Fruit fly (Drosophila melanogaster) whole organism, embryonic: ENCODE results near the gene CG5913.

Source experiments
- Antp ChIP-seq: fragments of 200-800 bp; sonication (Bioruptor generic); optimal IDR thresholded peaks from 3 replicates; lab custom pipeline; 2016; ENCODE audit warnings: missing biosample characterization, missing genetic modification characterization
- B-H1 ChIP-seq: fragments of 200-800 bp; sonication (Bioruptor generic); IDR thresholded peaks from 3 replicates; pipeline ENCODE4 v1.3.6; 2022; ENCODE audit warnings: missing biosample characterization, missing genetic modification characterization
- BtbVII ChIP-seq: fragments of 200-800 bp; sonication (Bioruptor generic); optimal IDR thresholded peaks from 3 replicates; lab custom pipeline; 2017; ENCODE audit warnings: missing biosample characterization, mild to moderate bottlenecking, missing genetic modification characterization
- CG10431 ChIP-seq: fragments of 200-800 bp; sonication (Bioruptor generic); optimal IDR thresholded peaks from 3 replicates; lab custom pipeline; 2018; ENCODE audit warnings: missing biosample characterization, mild to moderate bottlenecking, missing genetic modification characterization
- CG10565 ChIP-seq: fragments of 200-800 bp; sonication (Bioruptor generic); optimal IDR thresholded peaks from 3 replicates; lab custom pipeline; 2016; ENCODE audit warnings: missing biosample characterization, mild to moderate bottlenecking, missing genetic modification characterization
- CG11560 ChIP-seq: fragments of 200-800 bp; sonication (Bioruptor generic); IDR thresholded peaks from 3 replicates; pipeline ENCODE4 v1.3.6; 2022; ENCODE audit warnings: missing biosample characterization, missing genetic modification characterization
- CG11696 ChIP-seq: fragments of 200-800 bp; sonication (Bioruptor generic); IDR thresholded peaks from 2 replicates; pipeline ENCODE4 v1.3.6; 2022; ENCODE audit warnings: missing biosample characterization, missing genetic modification characterization
- CG12071 ChIP-seq: fragments of 200-800 bp; sonication (Bioruptor generic); optimal IDR thresholded peaks from 3 replicates; lab custom pipeline; 2018; ENCODE audit warnings: missing biosample characterization, mild to moderate bottlenecking, missing genetic modification characterization
- CG12219 ChIP-seq: fragments of 200-800 bp; sonication (Bioruptor generic); optimal IDR thresholded peaks from 3 replicates; lab custom pipeline; 2018; ENCODE audit warnings: missing biosample characterization, mild to moderate bottlenecking, missing genetic modification characterization
- CG12769 ChIP-seq: fragments of 200-800 bp; sonication (Bioruptor generic); optimal IDR thresholded peaks from 2 replicates; lab custom pipeline; 2019; ENCODE audit warnings: missing biosample characterization, mild to moderate bottlenecking, missing genetic modification characterization, moderate library complexity
- CG13775 ChIP-seq: fragments of 200-800 bp; sonication (Bioruptor generic); optimal IDR thresholded peaks from 3 replicates; lab custom pipeline; 2017; ENCODE audit warnings: missing biosample characterization, mild to moderate bottlenecking, missing genetic modification characterization
- CG14860 ChIP-seq: fragments of 200-800 bp; sonication (Bioruptor generic); IDR thresholded peaks from 3 replicates; pipeline ENCODE4 v1.3.6; 2022; ENCODE audit warnings: missing biosample characterization, missing genetic modification characterization; ENCODE audit not compliant: partially characterized antibody
- CG15073 ChIP-seq: fragments of 200-800 bp; sonication (Bioruptor generic); optimal IDR thresholded peaks from 2 replicates; lab custom pipeline; 2016; ENCODE audit warnings: missing biosample characterization, missing genetic modification characterization
- CG17802 ChIP-seq: fragments of 200-800 bp; sonication (Bioruptor generic); optimal IDR thresholded peaks from 2 replicates; lab custom pipeline; 2018; ENCODE audit warnings: missing biosample characterization, mild to moderate bottlenecking, missing genetic modification characterization, moderate library complexity
- CG2202 ChIP-seq: fragments of 200-800 bp; sonication (Bioruptor generic); optimal IDR thresholded peaks from 2 replicates; lab custom pipeline; 2018; ENCODE audit warnings: missing biosample characterization, mild to moderate bottlenecking, missing genetic modification characterization
- CG30020 ChIP-seq: fragments of 200-800 bp; optimal IDR thresholded peaks from 2 replicates; lab custom pipeline; 2019; ENCODE audit warnings: missing biosample characterization, mild to moderate bottlenecking, missing genetic modification characterization, moderate library complexity
- CG30403 ChIP-seq: fragments of 200-800 bp; sonication (Bioruptor generic); optimal IDR thresholded peaks from 3 replicates; lab custom pipeline; 2016; ENCODE audit warnings: missing biosample characterization, missing genetic modification characterization
- CG3838 ChIP-seq: fragments of 200-800 bp; sonication (Bioruptor generic); optimal IDR thresholded peaks from 3 replicates; lab custom pipeline; 2016; ENCODE audit warnings: missing biosample characterization, missing genetic modification characterization
- CG3995 ChIP-seq: fragments of 200-800 bp; sonication (Bioruptor generic); optimal IDR thresholded peaks from 3 replicates; lab custom pipeline; 2016; ENCODE audit warnings: missing biosample characterization, missing genetic modification characterization
- CG4424 ChIP-seq: fragments of 200-800 bp; sonication (Bioruptor generic); optimal IDR thresholded peaks from 3 replicates; lab custom pipeline; 2016; ENCODE audit warnings: missing biosample characterization, missing genetic modification characterization
- CG5180 ChIP-seq: fragments of 200-800 bp; sonication (Bioruptor generic); optimal IDR thresholded peaks from 3 replicates; lab custom pipeline; 2017; ENCODE audit warnings: missing biosample characterization, missing genetic modification characterization, mild to moderate bottlenecking, moderate library complexity, missing genetic modification reagents
- CG6813 ChIP-seq: fragments of 200-800 bp; sonication (Bioruptor generic); optimal IDR thresholded peaks from 2 replicates; lab custom pipeline; 2017; ENCODE audit warnings: missing biosample characterization, missing genetic modification characterization, mild to moderate bottlenecking, moderate library complexity, missing genetic modification reagents
- CG9876 ChIP-seq: fragments of 200-800 bp; sonication (Bioruptor generic); optimal IDR thresholded peaks from 2 replicates; lab custom pipeline; 2016; ENCODE audit warnings: missing biosample characterization, missing genetic modification characterization
- Camta ChIP-seq: fragments of 200-800 bp; sonication (Bioruptor generic); optimal IDR thresholded peaks from 2 replicates; lab custom pipeline; 2016; ENCODE audit warnings: missing biosample characterization, missing genetic modification characterization
- Eip74EF ChIP-seq, 2 experiments: fragments of 200-800 bp in 1 of 2; fragments of >200 bp in 1 of 2; sonication (Bioruptor generic) in 1 of 2; optimal IDR thresholded peaks; 2 replicates each; lab custom pipeline; 2017 to 2019; ENCODE audit warnings: missing biosample characterization in 2 of 2, missing genetic modification characterization in 2 of 2, mild to moderate bottlenecking in 1 of 2, moderate library complexity in 1 of 2
- HmgZ ChIP-seq: fragments of 200-800 bp; sonication (Bioruptor generic); optimal IDR thresholded peaks from 2 replicates; lab custom pipeline; 2018; ENCODE audit warnings: missing biosample characterization, mild to moderate bottlenecking, missing genetic modification characterization
- NC2β ChIP-seq: fragments of 200-800 bp; sonication (Bioruptor generic); optimal IDR thresholded peaks from 2 replicates; lab custom pipeline; 2016; ENCODE audit warnings: missing biosample characterization, missing genetic modification characterization
- Nf-YB ChIP-seq: fragments of 200-800 bp; sonication (Bioruptor generic); optimal IDR thresholded peaks from 3 replicates; lab custom pipeline; 2019; ENCODE audit warnings: missing biosample characterization, mild to moderate bottlenecking, missing genetic modification characterization, moderate library complexity
- Sin3A ChIP-seq: fragments of >200 bp; optimal IDR thresholded peaks from 2 replicates; lab custom pipeline; 2018
- YL-1 ChIP-seq: fragments of 200-800 bp; sonication (Bioruptor generic); optimal IDR thresholded peaks from 3 replicates; lab custom pipeline; 2017; ENCODE audit warnings: missing biosample characterization, mild to moderate bottlenecking, missing genetic modification characterization
- ab ChIP-seq: fragments of 200-800 bp; sonication (Bioruptor generic); optimal IDR thresholded peaks from 2 replicates; lab custom pipeline; 2016; ENCODE audit warnings: missing biosample characterization, missing genetic modification characterization
- ac ChIP-seq: fragments of 200-800 bp; sonication (Bioruptor generic); optimal IDR thresholded peaks from 3 replicates; lab custom pipeline; 2017; ENCODE audit warnings: missing biosample characterization, mild to moderate bottlenecking, missing genetic modification characterization
- cad ChIP-seq: fragments of >200 bp; optimal IDR thresholded peaks from 2 replicates; lab custom pipeline; 2017; ENCODE audit warnings: missing biosample characterization, missing genetic modification characterization
- da ChIP-seq: fragments of 200-800 bp; sonication (Bioruptor generic); optimal IDR thresholded peaks from 2 replicates; lab custom pipeline; 2016; ENCODE audit warnings: missing biosample characterization, missing genetic modification characterization
- danr ChIP-seq: fragments of 200-800 bp; sonication (Bioruptor generic); IDR thresholded peaks from 2 replicates; pipeline ENCODE4 v1.3.6; 2022; ENCODE audit warnings: missing biosample characterization, missing genetic modification characterization
- eyg ChIP-seq: fragments of 200-800 bp; sonication (Bioruptor generic); optimal IDR thresholded peaks from 3 replicates; lab custom pipeline; 2016; ENCODE audit warnings: missing biosample characterization, missing genetic modification characterization
- gce ChIP-seq: fragments of 200-800 bp; sonication (Bioruptor generic); IDR thresholded peaks from 3 replicates; pipeline ENCODE4 v1.3.6; 2022; ENCODE audit warnings: missing biosample characterization, missing genetic modification characterization
- gro ChIP-seq: fragments of 200-800 bp; sonication (Bioruptor generic); optimal IDR thresholded peaks from 2 replicates; lab custom pipeline; 2016; ENCODE audit warnings: missing biosample characterization, missing genetic modification characterization
- h ChIP-seq: fragments of >200 bp; optimal IDR thresholded peaks from 2 replicates; lab custom pipeline; 2017
- inv ChIP-seq: fragments of 200-800 bp; sonication (Bioruptor generic); IDR thresholded peaks from 2 replicates; pipeline ENCODE4 v1.3.6; 2022; ENCODE audit warnings: missing biosample characterization, missing genetic modification characterization; ENCODE audit not compliant: partially characterized antibody
- ken ChIP-seq: fragments of 200-800 bp; sonication (Bioruptor generic); IDR thresholded peaks from 3 replicates; pipeline ENCODE4 v1.3.6; 2022; ENCODE audit warnings: missing biosample characterization, missing genetic modification characterization
- lilli ChIP-seq: fragments of 200-800 bp; sonication (Bioruptor generic); optimal IDR thresholded peaks from 3 replicates; lab custom pipeline; 2016; ENCODE audit warnings: missing biosample characterization, missing genetic modification characterization
- lola ChIP-seq, 3 experiments: fragments of >200 bp in 2 of 3; fragments of 200-800 bp in 1 of 3; sonication (Bioruptor generic) in 1 of 3; optimal IDR thresholded peaks; 2 replicates each; lab custom pipeline; 2017 to 2019; ENCODE audit warnings: missing biosample characterization in 3 of 3, missing genetic modification characterization in 3 of 3, mild to moderate bottlenecking in 1 of 3, moderate library complexity in 1 of 3
- maf-S ChIP-seq: fragments of 200-800 bp; sonication (Bioruptor generic); optimal IDR thresholded peaks from 2 replicates; lab custom pipeline; 2016; ENCODE audit warnings: missing biosample characterization, missing genetic modification characterization
- nom ChIP-seq: fragments of 200-800 bp; sonication (Bioruptor generic); optimal IDR thresholded peaks from 2 replicates; lab custom pipeline; 2017; ENCODE audit warnings: missing biosample characterization, missing genetic modification characterization, mild to moderate bottlenecking, moderate library complexity, missing genetic modification reagents
- otp ChIP-seq: fragments of 200-800 bp; sonication (Bioruptor generic); IDR thresholded peaks from 3 replicates; pipeline ENCODE4, ENCODE4 v1.3.6; 2022; ENCODE audit warnings: missing biosample characterization, missing genetic modification characterization
- sisA ChIP-seq: fragments of 200-800 bp; sonication (Bioruptor generic); IDR thresholded peaks from 2 replicates; pipeline ENCODE4 v1.3.6; 2022; ENCODE audit warnings: missing biosample characterization, missing genetic modification characterization
- tll ChIP-seq, 2 experiments: fragments of 200-800 bp in 1 of 2; fragments of >200 bp in 1 of 2; sonication (Bioruptor generic) in 1 of 2; optimal IDR thresholded peaks; 2 replicates each; lab custom pipeline; 2017 to 2019; ENCODE audit warnings: missing biosample characterization in 2 of 2, missing genetic modification characterization in 2 of 2, mild to moderate bottlenecking in 1 of 2, moderate library complexity in 1 of 2
- trem ChIP-seq: fragments of 200-800 bp; optimal IDR thresholded peaks from 3 replicates; lab custom pipeline; 2019; ENCODE audit warnings: missing biosample characterization, mild to moderate bottlenecking, missing genetic modification characterization, moderate library complexity
- usp ChIP-seq: fragments of >200 bp; optimal IDR thresholded peaks from 2 replicates; lab custom pipeline; 2017; ENCODE audit warnings: missing biosample characterization, missing genetic modification characterization
- zen ChIP-seq: fragments of 200-800 bp; sonication (Bioruptor generic); optimal IDR thresholded peaks from 3 replicates; lab custom pipeline; 2018; ENCODE audit warnings: missing biosample characterization, mild to moderate bottlenecking, missing genetic modification characterization, moderate library complexity

CG5913 gene

DNA sequence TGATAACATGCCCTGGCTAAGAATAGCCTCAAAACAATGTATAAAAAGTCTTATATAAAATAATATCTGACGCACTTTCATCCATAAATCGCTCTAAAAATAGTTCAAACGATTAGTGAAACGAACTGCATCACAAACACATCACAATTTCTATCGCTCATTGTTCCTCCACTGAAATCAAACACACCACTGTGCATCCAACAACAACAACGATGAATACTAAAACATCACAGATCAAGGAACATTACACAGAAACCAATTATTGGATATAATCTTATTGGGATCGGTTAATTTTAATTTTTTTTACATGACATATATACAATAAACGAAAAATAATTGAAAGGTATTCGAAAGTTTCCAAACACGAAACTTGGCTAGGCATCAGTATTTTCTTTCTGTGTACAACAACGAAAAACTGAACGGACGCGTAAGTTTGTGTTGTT lies 13.9 kb upstream of the CG5913 start (continued):
- TF ChIP-seq CG10565 (GFP tag; lab: Kevin White, UChicago) = no peak
- peak; percentile 78 for TF ChIP-seq CG30403 (GFP tag; lab: Kevin White, UChicago)
- no peak for TF ChIP-seq BtbVII (GFP tag; lab: Kevin White, UChicago)
- peak; percentile 52 for TF ChIP-seq HmgZ
- no peak for TF ChIP-seq CG11560
- no peak for TF ChIP-seq zen (tag; lab: Kevin White, UChicago)
- TF ChIP-seq CG9876 (GFP tag; lab: Kevin White, UChicago) = peak; percentile 12
- peak; percentile 70 for TF ChIP-seq CG6813 (GFP tag; lab: Kevin White, UChicago)
- TF ChIP-seq eyg (GFP tag; lab: Kevin White, UChicago) = peak; percentile 63
- TF ChIP-seq danr = no peak
- TF ChIP-seq maf-S (GFP tag; lab: Kevin White, UChicago) = no peak
- TF ChIP-seq ken (GFP tag; lab: Robert Waterston, UW) = no peak
- no peak for TF ChIP-seq h
- peak; percentile 56; the same call in 1 of the 3 replicates for TF ChIP-seq gce (GFP tag; lab: Robert Waterston, UW)
- peak in 1 of 2 experiments; percentile 67 for TF ChIP-seq Eip74EF (GFP tag; optimal IDR thresholded peaks at IDR 0.05; lab: Kevin White, UChicago)
- peak; percentile 90 for TF ChIP-seq CG12769 (tag; lab: Kevin White, UChicago)
- peak; percentile 66 for TF ChIP-seq CG13775 (GFP tag; lab: Kevin White, UChicago)
- peak; percentile 74 for TF ChIP-seq CG12071 (GFP tag; lab: Kevin White, UChicago)
- no peak; the same call in 1 of the 2 replicates for TF ChIP-seq CG11696 (GFP tag; lab: Robert Waterston, UW)
- TF ChIP-seq inv (GFP tag; lab: Robert Waterston, UW) = no peak
- TF ChIP-seq CG30020 (tag; lab: Kevin White, UChicago) = no peak
- TF ChIP-seq CG12219 = peak; percentile 79
- peak; percentile 76 for TF ChIP-seq B-H1 (GFP tag; lab: Robert Waterston, UW)
- no peak for TF ChIP-seq CG3995 (GFP tag; lab: Kevin White, UChicago)
- TF ChIP-seq ac (GFP tag; lab: Kevin White, UChicago) = no peak
- no peak for TF ChIP-seq Sin3A (lab: Kevin White, UChicago)
- peak; percentile 19 for TF ChIP-seq da (GFP tag; lab: Kevin White, UChicago)
- TF ChIP-seq CG10431 (GFP tag; lab: Kevin White, UChicago) = peak; percentile 26
- no peak for TF ChIP-seq CG14860
- no peak for TF ChIP-seq nom (GFP tag; lab: Kevin White, UChicago)
- TF ChIP-seq gro (GFP tag; lab: Kevin White, UChicago) = peak; percentile 34
- peak; percentile 57 for TF ChIP-seq Nf-YB (GFP tag; lab: Kevin White, UChicago)
- TF ChIP-seq CG2202 (tag; lab: Kevin White, UChicago) = peak; percentile 65
- peak; percentile 57 for TF ChIP-seq ab (GFP tag; lab: Kevin White, UChicago)
- TF ChIP-seq Antp (GFP tag; lab: Kevin White, UChicago) = peak; percentile 19
- no peak for TF ChIP-seq cad (GFP tag; lab: Kevin White, UChicago)
- peak; percentile 75 for TF ChIP-seq lilli (GFP tag; lab: Kevin White, UChicago)
- peak; percentile 1 for TF ChIP-seq YL-1 (GFP tag; lab: Kevin White, UChicago)
- TF ChIP-seq sisA = peak; percentile 81; the same call in 1 of the 2 replicates
- TF ChIP-seq CG5180 = peak; percentile 50
- peak; percentile 70 for TF ChIP-seq NC2β
- TF ChIP-seq otp = no peak
- peak; percentile 80 for TF ChIP-seq CG4424 (GFP tag; lab: Kevin White, UChicago)
- peak in 1 of 3 experiments; percentile 77 for TF ChIP-seq lola (GFP tag; optimal IDR thresholded peaks at IDR 0.05; lab: Kevin White, UChicago)
- peak; percentile 9 for TF ChIP-seq CG15073 (GFP tag; lab: Kevin White, UChicago)
- no peak for TF ChIP-seq tll (GFP tag; optimal IDR thresholded peaks at IDR 0.05; lab: Kevin White, UChicago)
- peak; percentile 64 for TF ChIP-seq Camta (GFP tag; lab: Kevin White, UChicago)
- no peak for TF ChIP-seq CG17802 (tag; lab: Kevin White, UChicago)
- TF ChIP-seq usp (GFP tag; lab: Kevin White, UChicago) = no peak
- TF ChIP-seq trem (tag; lab: Kevin White, UChicago) = peak; percentile 63
- peak; percentile 10 for TF ChIP-seq CG3838
